Worm (Caenorhabditis elegans): Measurements from ENCODE around the gene ril-1.

ril-1 gene

DNA sequence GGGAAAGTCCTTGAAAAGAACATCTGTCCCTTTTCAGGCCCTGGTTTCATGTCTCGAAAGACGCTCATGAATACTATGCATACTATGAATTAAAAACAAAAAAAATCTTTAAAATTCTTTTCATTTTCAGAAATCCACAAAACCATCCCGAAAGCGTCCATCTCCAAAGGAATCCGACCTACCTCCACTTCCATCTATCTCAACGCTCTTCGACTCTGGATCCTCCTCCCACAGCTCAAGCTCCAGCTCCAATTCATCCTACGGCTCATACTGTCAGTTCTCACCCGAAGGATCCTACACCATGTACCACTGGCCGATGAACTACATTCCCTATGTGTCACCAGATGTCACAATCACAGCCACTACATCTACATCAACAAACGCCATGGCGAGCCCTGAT, 15.4 kb downstream of the ril-1 start:
- TF ChIP-seq ceh-82 (tag; optimal IDR thresholded peaks at IDR 0.05) = no peak
- no peak for TF ChIP-seq mdl-1 (tag; optimal IDR thresholded peaks at IDR 0.05)
- TF ChIP-seq lin-11 (tag; optimal IDR thresholded peaks at IDR 0.05) = no peak
- no peak for TF ChIP-seq nhr-25 (tag; optimal IDR thresholded peaks at IDR 0.05)
- no peak for TF ChIP-seq nhr-77 (tag; optimal IDR thresholded peaks at IDR 0.05)
- TF ChIP-seq lin-13 (GFP tag; optimal IDR thresholded peaks at IDR 0.05) = no peak
- no peak for TF ChIP-seq nhr-6 (tag; optimal IDR thresholded peaks at IDR 0.05)
- TF ChIP-seq ztf-11 (tag; optimal IDR thresholded peaks at IDR 0.05) = no peak

DNA sequence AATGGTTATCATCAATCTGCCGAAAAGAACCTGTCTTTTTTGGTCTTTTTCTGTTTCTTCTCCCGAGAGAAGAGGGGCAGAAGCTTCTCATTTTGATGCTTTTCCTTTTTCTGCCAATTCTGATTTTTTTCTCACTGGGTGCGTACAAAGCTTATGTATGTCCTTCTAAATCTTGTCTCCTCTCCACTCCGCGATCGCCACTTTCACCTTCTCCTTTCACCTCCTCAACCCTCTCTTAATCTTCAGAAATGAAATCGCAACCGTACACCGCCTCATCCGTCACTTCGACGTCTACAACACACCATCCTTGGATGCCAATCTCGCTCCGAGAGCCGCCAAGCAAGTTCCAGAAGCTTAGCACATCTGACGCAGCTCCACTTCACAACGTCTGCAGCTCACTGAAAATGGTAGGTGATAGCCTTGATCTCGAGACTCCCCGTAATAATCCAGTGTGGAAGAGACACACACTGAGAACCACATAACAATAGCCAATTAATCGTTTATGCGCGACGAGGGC, 15.9 kb downstream of the ril-1 start, which contains the start of gene R02D5.1:
TSS of gene R02D5.1 (plus strand) at position 245 of the 517 bp plus-strand sequence.
- TF ChIP-seq F13H6.1 (tag; optimal IDR thresholded peaks at IDR 0.05) (no peak), blmp-1 (tag; optimal IDR thresholded peaks at IDR 0.05; ENCODE audit: insufficient read depth) (peak; percentile 88)

DNA sequence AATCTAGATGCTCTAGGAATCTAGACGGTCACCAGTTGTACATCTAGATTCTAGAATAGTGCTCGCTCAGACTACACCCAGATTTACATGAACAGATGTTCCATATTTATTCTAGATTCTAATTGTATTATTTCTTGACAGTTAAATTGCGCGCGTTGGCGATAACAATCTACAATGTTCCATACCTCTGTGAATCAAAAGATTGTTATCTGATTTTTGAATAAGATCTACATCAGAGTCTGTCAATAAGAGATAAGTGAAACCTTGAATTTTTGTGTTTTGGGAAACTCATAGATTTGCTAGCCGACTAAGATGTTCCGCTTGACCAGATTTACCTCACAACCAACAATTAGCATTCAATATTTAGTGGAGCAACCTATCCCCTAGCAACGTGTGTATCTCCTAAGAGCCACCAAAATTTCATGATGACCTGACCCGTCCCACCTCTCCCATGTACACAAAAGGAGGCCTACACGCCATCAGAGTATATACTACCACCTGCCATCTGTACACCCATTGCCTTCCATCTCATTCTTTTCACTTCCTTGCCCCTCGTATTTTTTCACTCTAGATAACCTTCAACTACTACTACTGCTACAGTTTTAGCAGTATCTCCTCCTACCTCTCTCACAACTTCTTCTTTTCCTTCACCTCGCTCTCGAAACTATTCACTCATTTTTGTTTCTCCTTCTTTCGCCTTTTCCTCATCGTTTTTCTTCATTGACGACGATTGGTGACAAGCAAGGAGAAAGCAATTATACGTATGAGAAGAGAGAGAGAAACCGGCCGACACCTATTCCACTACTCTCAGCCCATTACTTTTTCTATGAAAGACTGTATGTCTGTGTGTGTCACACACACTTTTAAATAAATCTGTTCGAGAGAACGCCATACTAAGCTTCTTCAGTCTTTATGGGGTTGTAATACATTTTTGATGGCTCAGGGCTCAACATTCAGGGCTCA, 16.9 kb downstream of the ril-1 start:
- TF ChIP-seq ZK546.5 (tag; optimal IDR thresholded peaks at IDR 0.05) (no peak), elt-1 (tag; optimal IDR thresholded peaks at IDR 0.05) (peak; percentile 100), snpc-4 (tag; optimal IDR thresholded peaks at IDR 0.05) (no peak), dmd-4 (tag; optimal IDR thresholded peaks at IDR 0.05) (no peak), nhr-11 (tag; optimal IDR thresholded peaks at IDR 0.05) (no peak), unc-62 (GFP tag; optimal IDR thresholded peaks at IDR 0.05) (no peak), nhr-10 (tag; optimal IDR thresholded peaks at IDR 0.05) (no peak), mab-5 (tag; optimal IDR thresholded peaks at IDR 0.05) (no peak), lin-13 (GFP tag; optimal IDR thresholded peaks at IDR 0.05) (no peak), blmp-1 (tag; optimal IDR thresholded peaks at IDR 0.05; ENCODE audit: insufficient read depth) (peak; percentile 90), lin-39 (tag; optimal IDR thresholded peaks at IDR 0.05) (no peak), sma-9 (GFP tag; optimal IDR thresholded peaks at IDR 0.05) (peak; percentile 94), sma-9 (tag; optimal IDR thresholded peaks at IDR 0.05) (no peak), elt-3 (tag; optimal IDR thresholded peaks at IDR 0.05) (no peak), crh-2 (tag; optimal IDR thresholded peaks at IDR 0.05) (no peak), sem-4 (tag; optimal IDR thresholded peaks at IDR 0.05) (peak; percentile 60), aly-2 (tag; optimal IDR thresholded peaks at IDR 0.05) (no peak), nhr-25 (tag; optimal IDR thresholded peaks at IDR 0.05) (peak; percentile 84), nhr-237 (tag; optimal IDR thresholded peaks at IDR 0.05) (no peak), unc-39 (tag; optimal IDR thresholded peaks at IDR 0.05) (no peak), mdl-1 (tag; optimal IDR thresholded peaks at IDR 0.05) (no peak), gmeb-1 (tag; optimal IDR thresholded peaks at IDR 0.05) (no peak), ama-1 (optimal IDR thresholded peaks at IDR 0.05) (no peak), unc-55 (GFP tag; optimal IDR thresholded peaks at IDR 0.05) (no peak), nhr-21 (tag; optimal IDR thresholded peaks at IDR 0.05) (no peak), F13H6.1 (tag; optimal IDR thresholded peaks at IDR 0.05) (no peak), ztf-11 (tag; optimal IDR thresholded peaks at IDR 0.05) (no peak), nhr-23 (tag; optimal IDR thresholded peaks at IDR 0.05) (peak; percentile 98), ceh-82 (tag; optimal IDR thresholded peaks at IDR 0.05) (no peak), Y55F3AM.14 (GFP tag; optimal IDR thresholded peaks at IDR 0.05) (no peak), skn-1 (tag; optimal IDR thresholded peaks at IDR 0.05) (no peak), lin-11 (tag; optimal IDR thresholded peaks at IDR 0.05) (no peak), zag-1 (tag; optimal IDR thresholded peaks at IDR 0.05) (no peak), peb-1 (tag; optimal IDR thresholded peaks at IDR 0.05) (no peak), sma-3 (GFP tag; optimal IDR thresholded peaks at IDR 0.05) (no peak), ztf-4 (tag; optimal IDR thresholded peaks at IDR 0.05) (no peak), mbf-1 (tag; optimal IDR thresholded peaks at IDR 0.05) (no peak), R02D3.7 (tag; optimal IDR thresholded peaks at IDR 0.05) (no peak), ztf-1 (GFP tag; conservative IDR thresholded peaks at IDR 0.05) (no peak), fos-1 (tag; optimal IDR thresholded peaks at IDR 0.05) (no peak), ceh-16 (tag; optimal IDR thresholded peaks at IDR 0.05) (peak; percentile 100), C34F6.9 (tag; optimal IDR thresholded peaks at IDR 0.05) (no peak), lsy-2 (tag; optimal IDR thresholded peaks at IDR 0.05) (peak in 1 of 2 experiments; percentile 15), nhr-77 (tag; optimal IDR thresholded peaks at IDR 0.05) (no peak), nhr-6 (tag; optimal IDR thresholded peaks at IDR 0.05) (no peak), nhr-129 (tag; optimal IDR thresholded peaks at IDR 0.05) (no peak), egl-27 (tag; optimal IDR thresholded peaks at IDR 0.05) (peak; percentile 84)
